Fruit fly (Drosophila melanogaster) whole organism, wandering third instar larva: ENCODE measurements around the gene Tom40.

Source experiments
- Dfd ChIP-seq: fragments of >200 bp; optimal IDR thresholded peaks from 2 replicates; lab custom pipeline; 2017; ENCODE audit warnings: missing biosample characterization, missing genetic modification characterization
- HLH106 ChIP-seq: fragments of 200-800 bp; optimal IDR thresholded peaks from 3 replicates; lab custom pipeline; 2019; ENCODE audit warnings: missing biosample characterization, mild to moderate bottlenecking, missing genetic modification characterization, moderate library complexity
- OdsH ChIP-seq: fragments of 200-800 bp; sonication (Bioruptor generic); optimal IDR thresholded peaks from 2 replicates; lab custom pipeline; 2016; ENCODE audit warnings: missing biosample characterization, mild to moderate bottlenecking, missing genetic modification characterization
- brk ChIP-seq: fragments of 200-800 bp; sonication (Bioruptor generic); optimal IDR thresholded peaks from 2 replicates; lab custom pipeline; 2016; ENCODE audit warnings: missing biosample characterization, mild to moderate bottlenecking, missing genetic modification characterization
- fru ChIP-seq: fragments of 200-800 bp; sonication (Bioruptor generic); optimal IDR thresholded peaks from 3 replicates; lab custom pipeline; 2016; ENCODE audit warnings: missing biosample characterization, mild to moderate bottlenecking, missing genetic modification characterization
- h ChIP-seq: fragments of 200-800 bp; sonication (Bioruptor generic); optimal IDR thresholded peaks from 3 replicates; lab custom pipeline; 2016; ENCODE audit warnings: missing biosample characterization, mild to moderate bottlenecking, missing genetic modification characterization
- psq ChIP-seq: fragments of 200-800 bp; sonication (Bioruptor generic); optimal IDR thresholded peaks from 3 replicates; lab custom pipeline; 2017; ENCODE audit warnings: missing biosample characterization, mild to moderate bottlenecking, missing genetic modification characterization, moderate library complexity
- rgr ChIP-seq: fragments of 200-800 bp; sonication (Bioruptor generic); optimal IDR thresholded peaks from 3 replicates; lab custom pipeline; 2016; ENCODE audit warnings: missing biosample characterization, mild to moderate bottlenecking, missing genetic modification characterization
- usp ChIP-seq: fragments of >200 bp; optimal IDR thresholded peaks from 2 replicates; lab custom pipeline; 2017; ENCODE audit warnings: missing biosample characterization, missing genetic modification characterization
- woc ChIP-seq: sonication (Bioruptor generic); optimal IDR thresholded peaks from 2 replicates; lab custom pipeline; 2016; ENCODE audit warnings: missing biosample characterization, mild to moderate bottlenecking, missing genetic modification characterization

dm6 chrX:7699584-7700238 is 37.0 kb upstream of the Tom40 start:
- TF ChIP-seq OdsH: no peak
- no peak for TF ChIP-seq brk (GFP tag; lab: Kevin White, UChicago)
- TF ChIP-seq usp (GFP tag; lab: Kevin White, UChicago): no peak
- no peak for TF ChIP-seq rgr (GFP tag; lab: Kevin White, UChicago)
- TF ChIP-seq psq (GFP tag; lab: Kevin White, UChicago): no peak
- TF ChIP-seq HLH106: no peak
- no peak for TF ChIP-seq h (GFP tag; lab: Kevin White, UChicago)
- no peak for TF ChIP-seq Dfd
- TF ChIP-seq fru (GFP tag; lab: Kevin White, UChicago): no peak
- TF ChIP-seq woc (GFP tag; lab: Kevin White, UChicago): no peak
